Worm (Caenorhabditis elegans): Measurements from ENCODE around the gene C30B5.6.

C30B5.6 gene

DNA sequence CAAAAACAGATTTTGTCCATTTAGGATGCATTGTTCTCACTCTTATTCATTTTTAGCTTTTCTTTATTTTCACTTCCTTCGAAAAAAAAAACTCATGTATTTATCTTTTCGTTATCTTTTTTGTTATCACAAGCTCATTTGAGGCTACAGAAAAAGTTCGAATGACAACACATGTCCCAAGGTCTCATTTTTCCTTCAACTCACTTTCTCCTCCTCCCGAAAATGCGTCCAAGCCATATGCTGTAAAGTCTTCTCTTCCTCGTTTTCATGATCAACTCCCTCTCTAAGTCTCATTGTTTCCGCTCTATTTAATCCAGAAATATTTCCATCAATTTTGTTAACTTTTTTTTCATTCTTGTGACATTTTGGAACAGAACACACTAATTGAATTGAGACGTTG, 41.1 kb downstream of the C30B5.6 start:
- TF ChIP-seq F37B4.10 (GFP tag; IDR thresholded peaks at IDR 0.05) (no peak), nhr-27 (tag; optimal IDR thresholded peaks at IDR 0.05) (no peak), lin-26 (GFP tag; IDR thresholded peaks at IDR 0.05) (no peak), sptf-2 (GFP tag; optimal IDR thresholded peaks at IDR 0.05) (no peak), F52B5.7 (tag; optimal IDR thresholded peaks at IDR 0.05) (no peak), zim-3 (tag; optimal IDR thresholded peaks at IDR 0.05) (no peak), ccch-3 (GFP tag; optimal IDR thresholded peaks at IDR 0.05) (no peak), dpff-1 (tag; optimal IDR thresholded peaks at IDR 0.05) (no peak), madf-10 (tag; optimal IDR thresholded peaks at IDR 0.05) (no peak)

- no peak for TF ChIP-seq nhr-120 (GFP tag; IDR thresholded peaks at IDR 0.05)
- no peak for TF ChIP-seq lin-26 (GFP tag; IDR thresholded peaks at IDR 0.05)
- TF ChIP-seq F37B4.10 (GFP tag; IDR thresholded peaks at IDR 0.05), result no peak
- no peak for TF ChIP-seq B0035.1 (tag; optimal IDR thresholded peaks at IDR 0.05)
- peak; percentile 52 for TF ChIP-seq nhr-80 (tag; optimal IDR thresholded peaks at IDR 0.05)
Observed at ce11 chrII:6180552-6180951, 41.9 kb downstream of the C30B5.6 start.

DNA sequence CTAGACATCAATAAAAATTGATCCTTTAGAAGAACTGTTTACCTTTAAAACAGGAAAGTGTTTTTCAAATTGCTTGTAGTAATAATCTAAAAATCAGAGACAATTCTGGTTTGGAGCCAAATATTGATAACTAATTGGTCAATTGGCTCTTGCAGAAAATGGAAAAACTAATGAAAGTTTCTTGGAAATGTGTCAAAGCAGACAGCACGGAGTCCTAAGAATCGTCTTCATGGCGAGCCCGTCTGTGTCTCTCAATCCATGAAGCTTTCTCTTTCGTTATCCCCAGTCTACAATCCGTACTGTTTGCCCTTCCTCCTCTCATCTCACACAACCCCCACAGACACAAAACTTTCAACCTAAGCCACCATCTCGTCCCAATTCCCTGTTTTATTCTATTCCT, 42.9 kb downstream of the C30B5.6 start, which contains the start of gene F40H3.1:
TSS of gene F40H3.1 (plus strand) at position 301 of the 400 bp plus-strand sequence.
- TF ChIP-seq F49E8.2 (tag; optimal IDR thresholded peaks at IDR 0.05; ENCODE audit: insufficient read depth), result no peak
- TF ChIP-seq ztf-3 (GFP tag; optimal IDR thresholded peaks at IDR 0.05), result no peak
- TF ChIP-seq hsf-1 (GFP tag; IDR thresholded peaks at IDR 0.05), result no peak
- TF ChIP-seq mes-4 (tag; optimal IDR thresholded peaks at IDR 0.05), result no peak
- no peak for TF ChIP-seq attf-5 (GFP tag; optimal IDR thresholded peaks at IDR 0.05)
- no peak for TF ChIP-seq rcor-1 (GFP tag; IDR thresholded peaks at IDR 0.05)
- no peak for TF ChIP-seq cebp-2 (GFP tag; IDR thresholded peaks at IDR 0.05)
- no peak for TF ChIP-seq ztf-25 (GFP tag; IDR thresholded peaks at IDR 0.05)
- TF ChIP-seq F57C9.4 (tag; optimal IDR thresholded peaks at IDR 0.05), result no peak
- TF ChIP-seq Y56A3A.18 (GFP tag; IDR thresholded peaks at IDR 0.05), result no peak
- TF ChIP-seq ceh-27 (GFP tag; optimal IDR thresholded peaks at IDR 0.05), result no peak

- TF ChIP-seq ztf-26 (tag; optimal IDR thresholded peaks at IDR 0.05), result no peak
Observed at ce11 chrII:6178743-6179129, 43.7 kb downstream of the C30B5.6 start.

ce11 chrII:6177975-6178742, 44.3 kb downstream of the C30B5.6 start:
- TF ChIP-seq dox-1 (GFP tag; IDR thresholded peaks at IDR 0.05) (0 out of 2 replicates have a peak, but pooled peaks have one; percentile 11), nhr-80 (tag; optimal IDR thresholded peaks at IDR 0.05) (peak; percentile 87), lin-26 (GFP tag; IDR thresholded peaks at IDR 0.05) (no peak)

DNA sequence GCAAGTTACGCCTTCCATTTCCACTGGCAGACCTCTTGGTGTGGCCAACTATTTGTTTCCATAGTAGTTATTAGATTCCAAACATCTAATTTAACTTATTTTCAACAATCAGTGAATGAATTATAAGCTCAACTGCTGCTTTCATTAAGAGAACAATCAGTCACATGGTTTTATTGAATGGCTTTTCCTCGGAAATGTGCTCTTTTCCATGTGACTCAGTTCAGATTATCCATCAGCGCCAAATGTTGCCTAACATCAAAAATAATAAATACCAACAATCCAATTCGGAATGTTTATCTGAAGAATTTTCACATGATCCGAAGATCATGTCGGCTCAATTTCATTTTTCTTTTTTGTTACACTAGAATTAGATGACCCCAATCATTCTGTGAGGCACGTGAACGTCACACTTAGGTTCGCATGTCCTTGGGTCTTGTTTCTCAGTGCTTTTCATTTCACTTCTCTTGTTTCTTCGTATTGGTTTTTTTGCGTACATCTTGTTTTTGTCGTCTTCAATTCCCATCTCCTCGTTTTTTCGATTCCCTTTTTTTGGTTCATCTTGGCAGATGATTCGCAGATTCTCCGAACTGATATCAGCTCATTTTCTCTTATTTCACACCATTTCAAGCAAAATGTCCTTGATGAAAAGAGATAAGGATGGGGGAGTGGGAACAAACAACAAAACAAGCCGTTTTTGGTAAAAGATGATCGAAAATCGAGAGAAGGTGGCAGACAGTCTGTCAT, 46.1 kb downstream of the C30B5.6 start:
- peak; percentile 4 for TF ChIP-seq K12H6.12 (tag; optimal IDR thresholded peaks at IDR 0.05)
- peak; percentile 38 for TF ChIP-seq somi-1 (GFP tag; optimal IDR thresholded peaks at IDR 0.05)
- peak; percentile 37 for TF ChIP-seq lin-40 (tag; optimal IDR thresholded peaks at IDR 0.05)
- no peak for TF ChIP-seq F55B11.4 (tag; optimal IDR thresholded peaks at IDR 0.05; ENCODE audit: borderline replicate concordance, insufficient read depth)
